Worm (Caenorhabditis elegans): ENCODE data around the gene C27D8.2.

ce11 chrIV:12710996-12711395, at the start of gene C27D8.2:
- TF ChIP-seq nhr-20 (tag; optimal IDR thresholded peaks at IDR 0.05) (peak; percentile 9), ces-1 (GFP tag; optimal IDR thresholded peaks at IDR 0.05) (no peak), ama-1 (optimal IDR thresholded peaks at IDR 0.05) (no peak), C04F5.9 (tag; optimal IDR thresholded peaks at IDR 0.05) (no peak), elt-2 (tag; optimal IDR thresholded peaks at IDR 0.05) (no peak), efl-1 (optimal IDR thresholded peaks at IDR 0.05) (no peak), efl-1 (GFP tag; optimal IDR thresholded peaks at IDR 0.05 in 1 of 2) (peak in 1 of 2 experiments; percentile 41), ztf-11 (tag; optimal IDR thresholded peaks at IDR 0.05) (no peak), ztf-4 (tag; optimal IDR thresholded peaks at IDR 0.05) (no peak), nhr-12 (tag; optimal IDR thresholded peaks at IDR 0.05) (no peak), lin-39 (tag; optimal IDR thresholded peaks at IDR 0.05) (no peak), lir-3 (tag; optimal IDR thresholded peaks at IDR 0.05; ENCODE audit: poor library complexity) (no peak), nhr-28 (tag; optimal IDR thresholded peaks at IDR 0.05) (no peak), sox-4 (tag; optimal IDR thresholded peaks at IDR 0.05) (no peak), nhr-76 (tag; optimal IDR thresholded peaks at IDR 0.05) (no peak)
